Fruit fly (Drosophila melanogaster): ENCODE measurements around the gene CG34428.

The CG34428 gene

dm6 chr3L:13017803-13018324 is 43.7 kb upstream of the CG34428 start, which contains the start of the genes mRpL20 and Icmt (continued):
- TF ChIP-seq croc (GFP tag; conservative IDR thresholded peaks at IDR 0.05) (peak; percentile 93), eve (GFP tag; optimal IDR thresholded peaks at IDR 0.05) (peak in 1 of 2 experiments; percentile 35), CG11247 (GFP tag; IDR thresholded peaks at IDR 0.05) (peak; percentile 96), MBD-R2 (GFP tag; IDR thresholded peaks at IDR 0.05) (peak; percentile 87), CG11398 (GFP tag; optimal IDR thresholded peaks at IDR 0.05) (no peak), CG30403 (GFP tag; optimal IDR thresholded peaks at IDR 0.05) (peak; percentile 93), nerfin-1 (tag; optimal IDR thresholded peaks at IDR 0.05) (peak; percentile 79), bsh (GFP tag; optimal IDR thresholded peaks at IDR 0.05) (peak; percentile 74 to 97), CG13424 (tag; optimal IDR thresholded peaks at IDR 0.05) (peak; percentile 95), tup (GFP tag; optimal IDR thresholded peaks at IDR 0.05) (peak; percentile 67), eyg (GFP tag; optimal IDR thresholded peaks at IDR 0.05) (no peak), CG4424 (GFP tag; optimal IDR thresholded peaks at IDR 0.05) (peak; percentile 82), ase (GFP tag; IDR thresholded peaks at IDR 0.05) (peak; percentile 96), mld (GFP tag; IDR thresholded peaks at IDR 0.05; ENCODE audit: partially characterized antibody) (no peak), CG7745 (tag; optimal IDR thresholded peaks at IDR 0.05) (no peak), CG1602 (GFP tag; optimal IDR thresholded peaks at IDR 0.05) (peak; percentile 92), H2.0 (GFP tag; IDR thresholded peaks at IDR 0.05) (peak; percentile 97), ab (GFP tag; optimal IDR thresholded peaks at IDR 0.05) (peak; percentile 4), CG17612 (GFP tag; IDR thresholded peaks at IDR 0.05) (peak; percentile 96), HLH54F (GFP tag; optimal IDR thresholded peaks at IDR 0.05) (peak; percentile 18), zfh2 (GFP tag; optimal IDR thresholded peaks at IDR 0.05) (peak; percentile 62), CG11504 (tag; optimal IDR thresholded peaks at IDR 0.05) (peak; percentile 91), Hsf (GFP tag; optimal IDR thresholded peaks at IDR 0.05) (peak; percentile 72), CG13287 (GFP tag; IDR thresholded peaks at IDR 0.05; ENCODE audit: partially characterized antibody) (peak; percentile 85), E2f1 (GFP tag; IDR thresholded peaks at IDR 0.05) (peak; percentile 97), CG3847 (GFP tag; IDR thresholded peaks at IDR 0.05) (peak; percentile 97), pum (GFP tag; optimal IDR thresholded peaks at IDR 0.05) (peak; percentile 49), CG8765 (GFP tag; IDR thresholded peaks at IDR 0.05) (peak; percentile 92), esg (GFP tag; conservative IDR thresholded peaks at IDR 0.05) (peak; percentile 89), CG11456 (GFP tag; IDR thresholded peaks at IDR 0.05) (peak; percentile 96), insv (GFP tag; optimal IDR thresholded peaks at IDR 0.05) (peak in 1 of 2 experiments; percentile 45), CG2875 (GFP tag; optimal IDR thresholded peaks at IDR 0.05) (peak; percentile 86), CG7556 (GFP tag; optimal IDR thresholded peaks at IDR 0.05) (peak; percentile 92), CG7357 (GFP tag; IDR thresholded peaks at IDR 0.05) (peak; percentile 88), Nf-YB (GFP tag; optimal IDR thresholded peaks at IDR 0.05) (peak; percentile 77), CG17802 (tag; optimal IDR thresholded peaks at IDR 0.05) (peak; percentile 28), Jarid2 (GFP tag; optimal IDR thresholded peaks at IDR 0.05) (peak; percentile 27), CG2889 (GFP tag; IDR thresholded peaks at IDR 0.05) (peak; percentile 92), Sry-δ (GFP tag; optimal IDR thresholded peaks at IDR 0.05) (peak; percentile 33), Sox102F (GFP tag; optimal IDR thresholded peaks at IDR 0.05) (peak; percentile 97), sima (GFP tag; optimal IDR thresholded peaks at IDR 0.05) (no peak), danr (GFP tag; IDR thresholded peaks at IDR 0.05) (peak; percentile 83), CG6689 (GFP tag; IDR thresholded peaks at IDR 0.05) (peak; percentile 97), Gsc (GFP tag; IDR thresholded peaks at IDR 0.05) (peak; percentile 89), run (tag; optimal IDR thresholded peaks at IDR 0.05) (peak; percentile 93), hbn (GFP tag; IDR thresholded peaks at IDR 0.05; ENCODE audit: partially characterized antibody) (peak; percentile 58), Lim3 (GFP tag; IDR thresholded peaks at IDR 0.05) (peak; percentile 56; the same call in 1 of the 2 replicates), ap (GFP tag; IDR thresholded peaks at IDR 0.05) (peak; percentile 86), rib (GFP tag; IDR thresholded peaks at IDR 0.05) (peak; percentile 93), Hr39 (optimal IDR thresholded peaks at IDR 0.05) (no peak), CG6813 (GFP tag; optimal IDR thresholded peaks at IDR 0.05) (peak; percentile 61)

Data from whole organism, embryonic.